Fruit fly (Drosophila melanogaster) whole organism, embryonic: Measurements from ENCODE around the gene Taf11.

Source experiments
- Abd-B ChIP-seq: fragments of 200-800 bp; sonication (Bioruptor generic); optimal IDR thresholded peaks from 2 replicates; lab custom pipeline; 2018; ENCODE audit warnings: missing biosample characterization, mild to moderate bottlenecking, missing genetic modification characterization, moderate library complexity
- Antp ChIP-seq: fragments of 200-800 bp; sonication (Bioruptor generic); optimal IDR thresholded peaks from 3 replicates; lab custom pipeline; 2016; ENCODE audit warnings: missing biosample characterization, missing genetic modification characterization
- BEAF-32 ChIP-seq: fragments of 200-800 bp; sonication (Bioruptor generic); optimal IDR thresholded peaks from 3 replicates; lab custom pipeline; 2017; ENCODE audit warnings: missing biosample characterization, missing genetic modification characterization, mild to moderate bottlenecking, moderate library complexity, missing genetic modification reagents
- Bdp1 ChIP-seq: fragments of 200-800 bp; sonication (Bioruptor generic); optimal IDR thresholded peaks from 3 replicates; lab custom pipeline; 2016; ENCODE audit warnings: missing biosample characterization, missing genetic modification characterization
- CG10366 ChIP-seq: fragments of 200-800 bp; sonication (Bioruptor generic); IDR thresholded peaks from 2 replicates; pipeline ENCODE4 v1.3.6; 2022; ENCODE audit warnings: missing biosample characterization, missing genetic modification characterization
- CG10431 ChIP-seq: fragments of 200-800 bp; sonication (Bioruptor generic); optimal IDR thresholded peaks from 3 replicates; lab custom pipeline; 2018; ENCODE audit warnings: missing biosample characterization, mild to moderate bottlenecking, missing genetic modification characterization
- CG15073 ChIP-seq: fragments of 200-800 bp; sonication (Bioruptor generic); optimal IDR thresholded peaks from 2 replicates; lab custom pipeline; 2016; ENCODE audit warnings: missing biosample characterization, missing genetic modification characterization
- CG18262 ChIP-seq: fragments of 200-800 bp; optimal IDR thresholded peaks from 3 replicates; lab custom pipeline; 2019; ENCODE audit warnings: missing biosample characterization, mild to moderate bottlenecking, missing genetic modification characterization, moderate library complexity
- CG2202 ChIP-seq: fragments of 200-800 bp; sonication (Bioruptor generic); optimal IDR thresholded peaks from 2 replicates; lab custom pipeline; 2018; ENCODE audit warnings: missing biosample characterization, mild to moderate bottlenecking, missing genetic modification characterization
- CG2875 ChIP-seq: fragments of 200-800 bp; sonication (Bioruptor generic); optimal IDR thresholded peaks from 2 replicates; lab custom pipeline; 2017; ENCODE audit warnings: missing biosample characterization, mild to moderate bottlenecking, missing genetic modification characterization, missing genetic modification reagents
- CG34224 ChIP-seq: fragments of 200-800 bp; sonication (Bioruptor generic); IDR thresholded peaks from 3 replicates; pipeline ENCODE4 v1.3.6; 2022; ENCODE audit warnings: missing biosample characterization, missing genetic modification characterization; ENCODE audit not compliant: partially characterized antibody
- CG4360 ChIP-seq: fragments of 200-800 bp; sonication (Bioruptor generic); IDR thresholded peaks from 2 replicates; pipeline ENCODE4 v1.3.6; 2022; ENCODE audit warnings: missing biosample characterization, missing genetic modification characterization
- CG4617 ChIP-seq: fragments of 200-800 bp; sonication (Bioruptor generic); optimal IDR thresholded peaks from 3 replicates; lab custom pipeline; 2016; ENCODE audit warnings: missing biosample characterization, missing genetic modification characterization, borderline replicate concordance
- CG4707 ChIP-seq: fragments of 200-800 bp; sonication (Bioruptor generic); optimal IDR thresholded peaks from 2 replicates; lab custom pipeline; 2018; ENCODE audit warnings: missing biosample characterization, mild to moderate bottlenecking, missing genetic modification characterization, moderate library complexity
- CG6175 ChIP-seq: fragments of 200-800 bp; sonication (Bioruptor generic); IDR thresholded peaks from 3 replicates; pipeline ENCODE4 v1.3.6; 2022; ENCODE audit warnings: missing biosample characterization, missing genetic modification characterization
- CG6765 ChIP-seq: fragments of 200-800 bp; sonication (Bioruptor generic); optimal IDR thresholded peaks from 3 replicates; lab custom pipeline; 2017; ENCODE audit warnings: missing biosample characterization, mild to moderate bottlenecking, missing genetic modification characterization
- CG9817 ChIP-seq: fragments of 200-800 bp; sonication (Bioruptor generic); optimal IDR thresholded peaks from 2 replicates; lab custom pipeline; 2018; ENCODE audit warnings: missing biosample characterization, mild to moderate bottlenecking, missing genetic modification characterization, moderate library complexity
- Dad ChIP-seq: fragments of 200-800 bp; sonication (Bioruptor generic); optimal IDR thresholded peaks from 3 replicates; lab custom pipeline; 2016; ENCODE audit warnings: missing biosample characterization, missing genetic modification characterization
- Dp ChIP-seq: fragments of 200-800 bp; sonication (Bioruptor generic); optimal IDR thresholded peaks from 2 replicates; lab custom pipeline; 2018; ENCODE audit warnings: missing biosample characterization, mild to moderate bottlenecking, missing genetic modification characterization, moderate library complexity
- GATAe ChIP-seq: fragments of 200-800 bp; sonication (Bioruptor generic); conservative IDR thresholded peaks from 2 replicates; pipeline ENCODE4 v1.3.6; 2022; ENCODE audit warnings: missing biosample characterization, missing genetic modification characterization
- HLH4C ChIP-seq: fragments of 200-800 bp; sonication (Bioruptor generic); IDR thresholded peaks from 3 replicates; pipeline ENCODE4 v1.3.6; 2022; ENCODE audit warnings: missing biosample characterization, missing genetic modification characterization; ENCODE audit not compliant: partially characterized antibody
- Hr39 ChIP-seq: fragments of >200 bp; optimal IDR thresholded peaks from 2 replicates; lab custom pipeline; 2017
- Hsf ChIP-seq: fragments of 200-800 bp; sonication (Bioruptor generic); optimal IDR thresholded peaks from 3 replicates; lab custom pipeline; 2016; ENCODE audit warnings: missing biosample characterization, missing genetic modification characterization
- MESR4 ChIP-seq: fragments of 200-800 bp; sonication (Bioruptor generic); optimal IDR thresholded peaks from 2 replicates; lab custom pipeline; 2018; ENCODE audit warnings: missing biosample characterization, mild to moderate bottlenecking, missing genetic modification characterization, moderate library complexity
- Max ChIP-seq: fragments of 200-800 bp; sonication (Bioruptor generic); optimal IDR thresholded peaks from 2 replicates; lab custom pipeline; 2016; ENCODE audit warnings: missing biosample characterization, mild to moderate bottlenecking, missing genetic modification characterization
- Myb ChIP-seq: fragments of 200-800 bp; sonication (Bioruptor generic); optimal IDR thresholded peaks from 2 replicates; lab custom pipeline; 2016; ENCODE audit warnings: missing biosample characterization, missing genetic modification characterization
- Oli ChIP-seq: fragments of 200-800 bp; sonication (Bioruptor generic); optimal IDR thresholded peaks from 2 replicates; lab custom pipeline; 2018; ENCODE audit warnings: missing biosample characterization, mild to moderate bottlenecking, missing genetic modification characterization, moderate library complexity
- Pdp1 ChIP-seq, 2 experiments: fragments of 200-800 bp; sonication (Bioruptor generic); optimal IDR thresholded peaks; 3 replicates each; lab custom pipeline; 2016; ENCODE audit warnings: missing biosample characterization in 2 of 2, missing genetic modification characterization in 2 of 2, mild to moderate bottlenecking in 1 of 2, moderate library complexity in 1 of 2
- Side ChIP-seq: fragments of 200-800 bp; sonication (Bioruptor generic); optimal IDR thresholded peaks from 2 replicates; lab custom pipeline; 2016; ENCODE audit warnings: missing biosample characterization, missing genetic modification characterization
- Taf1 ChIP-seq: fragments of 200-800 bp; sonication (Bioruptor generic); IDR thresholded peaks from 2 replicates; pipeline ENCODE4 v1.3.6; 2022; ENCODE audit warnings: missing biosample characterization, missing genetic modification characterization
- Trl ChIP-seq, 3 experiments: fragments of >200 bp in 2 of 3; fragments of 200-800 bp in 1 of 3; sonication (Bioruptor generic) in 1 of 3; optimal IDR thresholded peaks; 2 replicates in 1 of 3; 3 replicates in 2 of 3; lab custom pipeline; 2016 to 2017; ENCODE audit warnings: missing biosample characterization in 1 of 3, missing genetic modification characterization in 1 of 3
- Vsx1 ChIP-seq: fragments of 200-800 bp; sonication (Bioruptor generic); optimal IDR thresholded peaks from 2 replicates; lab custom pipeline; 2017; ENCODE audit warnings: missing biosample characterization, mild to moderate bottlenecking, missing genetic modification characterization, missing genetic modification reagents
- ac ChIP-seq: fragments of 200-800 bp; sonication (Bioruptor generic); optimal IDR thresholded peaks from 3 replicates; lab custom pipeline; 2017; ENCODE audit warnings: missing biosample characterization, mild to moderate bottlenecking, missing genetic modification characterization
- al ChIP-seq: fragments of 200-800 bp; sonication (Bioruptor generic); IDR thresholded peaks from 2 replicates; pipeline ENCODE4 v1.3.6; 2022; ENCODE audit warnings: missing biosample characterization, missing genetic modification characterization
- chm ChIP-seq: fragments of 200-800 bp; sonication (Bioruptor generic); IDR thresholded peaks from 2 replicates; pipeline ENCODE4 v1.3.6; 2022; ENCODE audit warnings: missing biosample characterization, missing genetic modification characterization
- fd64A ChIP-seq: fragments of 200-800 bp; sonication (Bioruptor generic); optimal IDR thresholded peaks from 3 replicates; lab custom pipeline; 2018; ENCODE audit warnings: missing biosample characterization, mild to moderate bottlenecking, missing genetic modification characterization
- jing ChIP-seq: fragments of 200-800 bp; sonication (Bioruptor generic); optimal IDR thresholded peaks from 2 replicates; lab custom pipeline; 2018; ENCODE audit warnings: missing biosample characterization, mild to moderate bottlenecking, missing genetic modification characterization
- onecut ChIP-seq: fragments of 200-800 bp; sonication (Bioruptor generic); IDR thresholded peaks from 2 replicates; pipeline ENCODE4 v1.3.6; 2022; ENCODE audit warnings: missing biosample characterization, missing genetic modification characterization
- prd ChIP-seq, 3 experiments: fragments of >200 bp in 2 of 3; fragments of 200-800 bp in 1 of 3; sonication (Bioruptor generic) in 1 of 3; optimal IDR thresholded peaks in 2 of 3; IDR thresholded peaks in 1 of 3; 2 replicates in 2 of 3; 3 replicates in 1 of 3; pipeline versions ENCODE4 v1.3.6 to Lab custom; 2017 to 2022; ENCODE audit warnings: missing biosample characterization in 1 of 3, missing genetic modification characterization in 1 of 3
- pros ChIP-seq: fragments of 200-800 bp; sonication (Bioruptor generic); optimal IDR thresholded peaks from 3 replicates; lab custom pipeline; 2019; ENCODE audit warnings: missing biosample characterization, mild to moderate bottlenecking, missing genetic modification characterization, moderate library complexity
- sc ChIP-seq, 3 experiments: fragments of >200 bp in 2 of 3; fragments of 200-800 bp in 1 of 3; sonication (Bioruptor generic) in 1 of 3; optimal IDR thresholded peaks; 2 replicates in 2 of 3; 3 replicates in 1 of 3; lab custom pipeline; 2017; ENCODE audit warnings: mild to moderate bottlenecking in 1 of 3, missing biosample characterization in 1 of 3, missing genetic modification characterization in 1 of 3, missing genetic modification reagents in 1 of 3
- slou ChIP-seq: fragments of 200-800 bp; sonication (Bioruptor generic); optimal IDR thresholded peaks from 3 replicates; lab custom pipeline; 2016; ENCODE audit warnings: missing biosample characterization, missing genetic modification characterization
- sqz ChIP-seq: fragments of 200-800 bp; sonication (Bioruptor generic); optimal IDR thresholded peaks from 3 replicates; lab custom pipeline; 2018; ENCODE audit warnings: missing biosample characterization, mild to moderate bottlenecking, missing genetic modification characterization
- stc ChIP-seq: fragments of 200-800 bp; sonication (Bioruptor generic); IDR thresholded peaks from 2 replicates; pipeline ENCODE4 v1.3.6; 2022; ENCODE audit warnings: missing biosample characterization, missing genetic modification characterization
- tin ChIP-seq: fragments of 200-800 bp; sonication (Bioruptor generic); optimal IDR thresholded peaks from 3 replicates; lab custom pipeline; 2016; ENCODE audit warnings: missing biosample characterization, missing genetic modification characterization
- tup ChIP-seq: fragments of 200-800 bp; sonication (Bioruptor generic); optimal IDR thresholded peaks from 2 replicates; lab custom pipeline; 2016; ENCODE audit warnings: missing biosample characterization, mild to moderate bottlenecking, missing genetic modification characterization, moderate library complexity
- twi ChIP-seq: fragments of 200-800 bp; optimal IDR thresholded peaks from 2 replicates; lab custom pipeline; 2019; ENCODE audit warnings: missing biosample characterization, mild to moderate bottlenecking, missing genetic modification characterization, moderate library complexity
- unc-4 ChIP-seq: fragments of 200-800 bp; sonication (Bioruptor generic); IDR thresholded peaks from 2 replicates; pipeline ENCODE4 v1.3.6; 2022; ENCODE audit warnings: missing biosample characterization, missing genetic modification characterization; ENCODE audit not compliant: partially characterized antibody
- zen2 ChIP-seq: fragments of 200-800 bp; sonication (Bioruptor generic); IDR thresholded peaks from 3 replicates; pipeline ENCODE4 v1.3.6; 2022; ENCODE audit warnings: missing biosample characterization, missing genetic modification characterization; ENCODE audit not compliant: partially characterized antibody

Gene Taf11

DNA sequence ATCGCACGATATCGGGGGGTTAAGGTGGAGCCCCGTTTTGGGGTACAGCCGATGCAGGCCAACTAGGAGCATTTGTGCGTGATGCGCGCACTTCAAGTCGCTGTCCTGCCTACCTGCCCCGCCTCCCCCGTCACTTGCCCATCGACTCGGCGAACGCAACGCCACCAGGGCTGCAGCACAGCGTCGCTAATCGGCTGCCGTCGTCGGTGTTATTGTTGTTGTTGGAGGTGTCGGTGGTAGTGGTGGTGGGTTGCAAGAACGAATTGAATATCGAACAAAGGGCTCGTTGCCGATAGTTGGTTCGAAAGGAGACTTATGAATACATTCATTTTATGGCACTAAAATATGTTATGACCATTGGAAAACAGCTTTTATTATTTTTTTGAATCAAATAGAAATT, 4.2 kb downstream of the Taf11 start (continued):
- TF ChIP-seq GATAe (peak; percentile 54; the same call in 1 of the 2 replicates), onecut (GFP tag; lab: Robert Waterston, UW) (peak; percentile 59; the same call in 1 of the 2 replicates), CG4360 (GFP tag; lab: Robert Waterston, UW) (peak; percentile 100), MESR4 (GFP tag; lab: Kevin White, UChicago) (peak; percentile 80), CG4707 (GFP tag; lab: Kevin White, UChicago) (no peak), CG10431 (GFP tag; lab: Kevin White, UChicago) (peak; percentile 94), jing (GFP tag; lab: Kevin White, UChicago) (no peak), CG6765 (no peak), CG10366 (GFP tag; lab: Robert Waterston, UW) (peak; percentile 76), Dp (GFP tag; lab: Kevin White, UChicago) (peak; percentile 13), Bdp1 (peak; percentile 54), CG9817 (tag; lab: Kevin White, UChicago) (peak; percentile 59), Side (GFP tag; lab: Kevin White, UChicago) (no peak), HLH4C (GFP tag; lab: Robert Waterston, UW) (peak; percentile 81), zen2 (GFP tag; lab: Robert Waterston, UW) (peak; percentile 88), tin (GFP tag; lab: Kevin White, UChicago) (peak; percentile 47), pros (GFP tag; lab: Kevin White, UChicago) (no peak), ac (no peak), Taf1 (GFP tag; lab: Robert Waterston, UW) (no peak), tup (GFP tag; lab: Kevin White, UChicago) (no peak), CG2202 (tag; lab: Kevin White, UChicago) (no peak), CG34224 (peak; percentile 92), Dad (GFP tag; lab: Kevin White, UChicago) (peak; percentile 43), Abd-B (GFP tag; lab: Kevin White, UChicago) (peak; percentile 64), stc (GFP tag; lab: Robert Waterston, UW) (peak; percentile 5; the same call in 1 of the 2 replicates), chm (GFP tag; lab: Robert Waterston, UW) (peak; percentile 82), Vsx1 (GFP tag; lab: Kevin White, UChicago) (no peak), CG18262 (peak; percentile 42), Antp (peak; percentile 69), Max (GFP tag; lab: Kevin White, UChicago) (no peak), Trl (optimal IDR thresholded peaks at IDR 0.05; lab: Kevin White, UChicago) (peak in 1 of 2 experiments; percentile 18), Trl (GFP tag; optimal IDR thresholded peaks at IDR 0.05; lab: Kevin White, UChicago) (peak; percentile 64), al (GFP tag; lab: Robert Waterston, UW) (peak; percentile 58), Hsf (GFP tag; lab: Kevin White, UChicago) (peak; percentile 40), slou (GFP tag; lab: Kevin White, UChicago) (no peak), Pdp1 (GFP tag; optimal IDR thresholded peaks at IDR 0.05; lab: Kevin White, UChicago) (peak; percentile 41 to 54), Oli (tag; lab: Kevin White, UChicago) (peak; percentile 16), CG6175 (GFP tag; lab: Robert Waterston, UW) (peak; percentile 96), sc (optimal IDR thresholded peaks at IDR 0.05; lab: Kevin White, UChicago) (no peak), sc (GFP tag; optimal IDR thresholded peaks at IDR 0.05; lab: Kevin White, UChicago) (no peak), CG15073 (GFP tag; lab: Kevin White, UChicago) (no peak), BEAF-32 (GFP tag; lab: Kevin White, UChicago) (peak; percentile 91), fd64A (no peak), Myb (GFP tag; lab: Kevin White, UChicago) (peak; percentile 31), CG4617 (no peak), prd (optimal IDR thresholded peaks at IDR 0.05; lab: Kevin White, UChicago) (no peak), prd (GFP tag; IDR thresholded peaks at IDR 0.05; lab: Robert Waterston, UW) (peak; percentile 88), sqz (GFP tag; lab: Kevin White, UChicago) (no peak), twi (peak; percentile 22), Hr39 (lab: Kevin White, UChicago) (no peak), CG2875 (GFP tag; lab: Kevin White, UChicago) (no peak), unc-4 (peak; percentile 95)
